Worm (Caenorhabditis elegans): ENCODE results near the gene rpoa-12.

The rpoa-12 gene

ce11 chrV:14433584-14433983, 10.5 kb upstream of the rpoa-12 start:
- no peak for TF ChIP-seq ama-1 (optimal IDR thresholded peaks at IDR 0.05)
- TF ChIP-seq unc-55 (GFP tag; optimal IDR thresholded peaks at IDR 0.05), result no peak
- no peak for TF ChIP-seq alr-1 (tag; optimal IDR thresholded peaks at IDR 0.05)
- TF ChIP-seq lin-39 (tag; optimal IDR thresholded peaks at IDR 0.05), result no peak
- TF ChIP-seq crh-2 (tag; optimal IDR thresholded peaks at IDR 0.05), result no peak
- no peak for TF ChIP-seq blmp-1 (tag; optimal IDR thresholded peaks at IDR 0.05; ENCODE audit: insufficient read depth)
- TF ChIP-seq lin-13 (GFP tag; optimal IDR thresholded peaks at IDR 0.05), result no peak
- no peak for TF ChIP-seq elt-1 (tag; optimal IDR thresholded peaks at IDR 0.05)
- no peak for TF ChIP-seq unc-62 (GFP tag; optimal IDR thresholded peaks at IDR 0.05)
- TF ChIP-seq egl-27 (tag; optimal IDR thresholded peaks at IDR 0.05), result no peak
- no peak for TF ChIP-seq mbf-1 (tag; optimal IDR thresholded peaks at IDR 0.05)
- TF ChIP-seq elt-3 (tag; optimal IDR thresholded peaks at IDR 0.05), result no peak
- TF ChIP-seq nhr-237 (tag; optimal IDR thresholded peaks at IDR 0.05), result no peak
- no peak for TF ChIP-seq dmd-4 (tag; optimal IDR thresholded peaks at IDR 0.05)
- TF ChIP-seq lsy-2 (tag; optimal IDR thresholded peaks at IDR 0.05), result no peak

ce11 chrV:14432259-14432658, 9.2 kb upstream of the rpoa-12 start, which contains the start of gene egl-1:
Gene egl-1, minus strand, starts transcription at chrV:14432359.
- TF ChIP-seq elt-3 (tag; optimal IDR thresholded peaks at IDR 0.05) (no peak), aly-2 (tag; optimal IDR thresholded peaks at IDR 0.05) (no peak), lin-39 (tag; optimal IDR thresholded peaks at IDR 0.05) (no peak), lin-13 (GFP tag; optimal IDR thresholded peaks at IDR 0.05) (no peak), nhr-6 (tag; optimal IDR thresholded peaks at IDR 0.05) (no peak), F13H6.1 (tag; optimal IDR thresholded peaks at IDR 0.05) (no peak), gmeb-1 (tag; optimal IDR thresholded peaks at IDR 0.05) (no peak), Y55F3AM.14 (GFP tag; optimal IDR thresholded peaks at IDR 0.05) (no peak), ztf-4 (tag; optimal IDR thresholded peaks at IDR 0.05) (no peak), nhr-21 (tag; optimal IDR thresholded peaks at IDR 0.05) (no peak), unc-62 (GFP tag; optimal IDR thresholded peaks at IDR 0.05) (no peak), mab-5 (tag; optimal IDR thresholded peaks at IDR 0.05) (no peak), ama-1 (optimal IDR thresholded peaks at IDR 0.05) (no peak), nhr-25 (tag; optimal IDR thresholded peaks at IDR 0.05) (no peak), R02D3.7 (tag; optimal IDR thresholded peaks at IDR 0.05) (no peak)

ce11 chrV:14428865-14429264, 5.8 kb upstream of the rpoa-12 start, which contains the start of gene F23B12.1:
Gene F23B12.1, plus strand, starts transcription at chrV:14429165.
- TF ChIP-seq R02D3.7 (tag; optimal IDR thresholded peaks at IDR 0.05), result no peak
- TF ChIP-seq crh-2 (tag; optimal IDR thresholded peaks at IDR 0.05), result no peak
- no peak for TF ChIP-seq ztf-4 (tag; optimal IDR thresholded peaks at IDR 0.05)

ce11 chrV:14427069-14427825, 4.1 kb upstream of the rpoa-12 start:
- TF ChIP-seq ztf-1 (GFP tag; conservative IDR thresholded peaks at IDR 0.05) (no peak), nhr-25 (tag; optimal IDR thresholded peaks at IDR 0.05) (no peak), skn-1 (tag; optimal IDR thresholded peaks at IDR 0.05) (no peak), elt-1 (tag; optimal IDR thresholded peaks at IDR 0.05) (no peak), ztf-11 (tag; optimal IDR thresholded peaks at IDR 0.05) (no peak), nhr-129 (tag; optimal IDR thresholded peaks at IDR 0.05) (no peak), unc-62 (GFP tag; optimal IDR thresholded peaks at IDR 0.05) (no peak), dmd-4 (tag; optimal IDR thresholded peaks at IDR 0.05) (no peak)

ce11 chrV:14426013-14426412, 2.9 kb upstream of the rpoa-12 start:
- TF ChIP-seq F13H6.1 (tag; optimal IDR thresholded peaks at IDR 0.05) (no peak), nhr-129 (tag; optimal IDR thresholded peaks at IDR 0.05) (no peak), elt-3 (tag; optimal IDR thresholded peaks at IDR 0.05) (no peak), R02D3.7 (tag; optimal IDR thresholded peaks at IDR 0.05) (no peak), Y55F3AM.14 (GFP tag; optimal IDR thresholded peaks at IDR 0.05) (no peak), crh-2 (tag; optimal IDR thresholded peaks at IDR 0.05) (no peak), lin-13 (GFP tag; optimal IDR thresholded peaks at IDR 0.05) (no peak), alr-1 (tag; optimal IDR thresholded peaks at IDR 0.05) (no peak), sem-4 (tag; optimal IDR thresholded peaks at IDR 0.05) (no peak), nhr-237 (tag; optimal IDR thresholded peaks at IDR 0.05) (no peak), egl-27 (tag; optimal IDR thresholded peaks at IDR 0.05) (no peak), ceh-82 (tag; optimal IDR thresholded peaks at IDR 0.05) (no peak), snpc-4 (tag; optimal IDR thresholded peaks at IDR 0.05) (no peak), dmd-4 (tag; optimal IDR thresholded peaks at IDR 0.05) (no peak), C34F6.9 (tag; optimal IDR thresholded peaks at IDR 0.05) (no peak), nhr-77 (tag; optimal IDR thresholded peaks at IDR 0.05) (no peak), skn-1 (tag; optimal IDR thresholded peaks at IDR 0.05) (no peak)

All from whole organism, L2 larva.